Worm (Caenorhabditis elegans): ENCODE results near the gene C10C6.7.
A peak's percentile ranks its signal among the peaks of the same experiment; 100 is the strongest.
"Not testable (repeated sequence)": the region's sequence is repeated elsewhere in the genome, so short reads cannot be mapped to it uniquely, and the experiment has no call there.

Gene C10C6.7

DNA sequence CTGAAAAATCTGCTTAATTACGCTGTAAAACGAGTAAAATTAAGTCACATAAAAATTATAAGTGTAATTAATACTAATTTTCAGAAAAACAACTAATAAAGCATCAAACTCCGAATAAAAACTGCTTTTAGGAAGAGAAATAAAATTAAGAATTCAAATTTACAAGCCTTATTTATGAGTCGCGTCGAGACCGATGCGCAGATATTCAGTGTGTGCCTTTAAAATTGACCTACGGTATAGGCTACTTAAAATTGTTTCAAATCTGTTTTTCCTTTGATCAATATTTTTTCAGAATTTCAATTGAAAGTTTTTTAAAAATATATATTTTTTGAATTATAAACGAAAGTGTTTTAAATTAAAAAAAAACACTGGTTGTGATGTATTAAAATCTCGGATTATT is 30.9 kb upstream of the C10C6.7 start, which contains the start of gene sms-1 (continued):
- no peak for TF ChIP-seq ets-4 (GFP tag; optimal IDR thresholded peaks at IDR 0.05)
- TF ChIP-seq cebp-1 (GFP tag; IDR thresholded peaks at IDR 0.05) = no peak
- TF ChIP-seq cebp-1 (tag; optimal IDR thresholded peaks at IDR 0.05) = no peak
- peak; percentile 92 for TF ChIP-seq madf-6 (GFP tag; IDR thresholded peaks at IDR 0.05)
- TF ChIP-seq nfyb-1 (GFP tag; IDR thresholded peaks at IDR 0.05) = no peak
- TF ChIP-seq F39B2.1 (GFP tag; IDR thresholded peaks at IDR 0.05) = no peak
- TF ChIP-seq tlf-1 (GFP tag; optimal IDR thresholded peaks at IDR 0.05) = no peak
- no peak for TF ChIP-seq akir-1 (GFP tag; optimal IDR thresholded peaks at IDR 0.05)
- TF ChIP-seq F10E7.11 (tag; optimal IDR thresholded peaks at IDR 0.05) = no peak
- TF ChIP-seq ccch-3 (GFP tag; optimal IDR thresholded peaks at IDR 0.05) = no peak

DNA sequence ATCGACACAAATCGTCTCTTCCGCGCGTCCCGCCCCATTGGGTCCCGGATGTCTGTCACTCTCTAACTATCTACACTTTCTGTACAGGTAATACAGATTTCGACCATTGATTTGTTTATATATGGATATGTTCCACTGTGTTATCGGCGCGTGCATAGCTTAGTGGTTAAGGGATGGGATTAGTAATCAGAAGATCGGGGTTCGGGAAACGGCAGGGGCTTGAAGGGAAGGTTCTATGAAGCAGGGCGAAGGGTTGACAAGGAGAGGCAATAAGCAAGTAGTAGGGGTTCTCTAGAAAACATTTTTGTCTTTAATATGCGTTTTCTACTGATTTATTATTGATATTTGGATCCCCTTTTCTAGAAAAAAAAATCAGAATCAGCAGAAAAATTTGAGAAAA is 30.0 kb upstream of the C10C6.7 start:
- TF ChIP-seq rcor-1 (GFP tag; IDR thresholded peaks at IDR 0.05) (0 out of 2 replicates have a peak, but pooled peaks have one; percentile 6), tbp1 (GFP tag; optimal IDR thresholded peaks at IDR 0.05) (peak; percentile 82), lin-26 (GFP tag; IDR thresholded peaks at IDR 0.05) (peak; percentile 72), madf-6 (GFP tag; IDR thresholded peaks at IDR 0.05) (peak; percentile 55; the same call in 1 of the 2 replicates), nfyb-1 (GFP tag; IDR thresholded peaks at IDR 0.05) (0 out of 2 replicates have a peak, but pooled peaks have one; percentile 34), madf-3 (GFP tag; IDR thresholded peaks at IDR 0.05) (0 out of 2 replicates have a peak, but pooled peaks have one; percentile 24), F33H1.4 (GFP tag; IDR thresholded peaks at IDR 0.05) (0 out of 2 replicates have a peak, but pooled peaks have one; percentile 12), rpc-1 (tag; optimal IDR thresholded peaks at IDR 0.05) (peak; percentile 58), B0261.1 (tag; optimal IDR thresholded peaks at IDR 0.05) (peak; percentile 3)
- TF ChIP-seq rpc-1 (optimal IDR thresholded peaks at IDR 0.05) = not testable (repeated sequence)

DNA sequence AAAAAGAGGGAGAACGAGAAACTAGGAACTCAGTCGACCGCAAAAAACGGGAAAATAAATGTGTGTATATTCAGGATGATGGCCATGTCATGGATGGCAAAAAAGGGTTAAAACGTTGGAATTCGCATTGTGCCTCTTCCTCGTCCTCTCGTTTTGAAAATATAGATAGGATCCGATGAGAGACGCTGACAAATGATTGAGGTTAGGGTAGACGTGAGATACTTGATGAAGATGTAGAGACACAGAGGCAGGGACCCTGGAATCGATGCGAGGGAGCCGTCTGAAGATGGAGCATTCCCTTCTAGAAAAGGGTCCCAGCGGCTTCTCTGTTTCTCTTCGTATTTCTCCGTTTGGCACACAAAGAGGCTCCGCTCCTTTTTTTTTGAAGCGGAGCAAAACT is 27.6 kb upstream of the C10C6.7 start:
- TF ChIP-seq chd-7 (tag; optimal IDR thresholded peaks at IDR 0.05) (no peak), lin-40 (tag; optimal IDR thresholded peaks at IDR 0.05) (peak; percentile 18), lin-35 (GFP tag; optimal IDR thresholded peaks at IDR 0.05) (peak in 1 of 3 experiments; percentile 5), ccch-3 (GFP tag; optimal IDR thresholded peaks at IDR 0.05) (no peak), egl-44 (GFP tag; IDR thresholded peaks at IDR 0.05) (no peak), him-1 (tag; optimal IDR thresholded peaks at IDR 0.05) (no peak), nfya-2 (GFP tag; IDR thresholded peaks at IDR 0.05) (no peak), ztf-28 (GFP tag; IDR thresholded peaks at IDR 0.05) (no peak), hmg-1.2 (GFP tag; IDR thresholded peaks at IDR 0.05) (peak; percentile 18; the same call in 1 of the 2 replicates)

DNA sequence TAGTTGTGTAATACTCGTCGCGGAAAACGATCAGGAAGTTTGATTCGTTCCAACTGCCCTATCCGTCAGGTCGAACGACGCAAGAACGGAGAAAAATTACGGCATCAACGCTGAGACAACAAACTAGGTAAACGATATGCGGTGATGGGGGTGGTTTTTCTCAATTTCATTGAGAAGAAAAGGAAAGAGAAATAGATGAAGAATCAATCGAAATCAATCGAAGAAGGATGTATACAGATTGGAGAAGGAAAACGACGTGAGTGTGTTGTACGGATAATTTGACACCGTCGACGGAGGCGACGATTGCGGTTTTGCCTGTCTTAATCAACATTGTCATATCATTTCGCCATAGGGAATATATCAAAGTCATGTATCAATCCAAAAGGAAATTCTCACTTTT is 26.6 kb upstream of the C10C6.7 start:
- TF ChIP-seq snpc-1.1 (tag; optimal IDR thresholded peaks at IDR 0.05; ENCODE audit: insufficient read depth) (no peak), B0035.1 (tag; optimal IDR thresholded peaks at IDR 0.05) (no peak), egl-18 (GFP tag; IDR thresholded peaks at IDR 0.05) (no peak), ztf-18 (tag; optimal IDR thresholded peaks at IDR 0.05) (no peak), pha-4 (tag; optimal IDR thresholded peaks at IDR 0.05) (no peak), snpc-1.3 (tag; optimal IDR thresholded peaks at IDR 0.05; ENCODE audit: insufficient read depth) (no peak), mcd-1 (GFP tag; IDR thresholded peaks at IDR 0.05) (no peak), ceh-79 (tag; optimal IDR thresholded peaks at IDR 0.05) (no peak), aptf-2 (GFP tag; conservative IDR thresholded peaks at IDR 0.05) (no peak), ekl-4 (GFP tag; IDR thresholded peaks at IDR 0.05) (no peak), ets-4 (GFP tag; optimal IDR thresholded peaks at IDR 0.05) (no peak), hrde-1 (tag; optimal IDR thresholded peaks at IDR 0.05; ENCODE audit: borderline replicate concordance) (no peak)

Data from whole organism, young adult.